Worm (Caenorhabditis elegans) whole organism, L4 larva: Measurements from ENCODE around the gene srh-222.

ENCODE experiments used
- F10B5.3 ChIP-seq: sonication (generic microtip); optimal IDR thresholded peaks from 2 replicates; lab custom pipeline; 2016; ENCODE audit warnings: mild to moderate bottlenecking, missing genetic modification characterization, missing compliant biosample characterization
- Y5F2A.4 ChIP-seq: fragments of 200-800 bp; sonication (Bioruptor generic); optimal IDR thresholded peaks from 2 replicates; lab custom pipeline; 2018; ENCODE audit warnings: mild to moderate bottlenecking, missing genetic modification characterization, missing compliant biosample characterization
- aha-1 ChIP-seq: fragments of 150-350 bp; peaks from one replicate; lab custom pipeline; 2014; ENCODE audit warnings: missing biosample characterization, missing genetic modification characterization
- ama-1 ChIP-seq: fragments of 150-350 bp; optimal IDR thresholded peaks from 2 replicates; lab custom pipeline; 2014; ENCODE audit warnings: inconsistent platforms, mixed read lengths
- ceh-28 ChIP-seq: fragments of 150-350 bp; optimal IDR thresholded peaks from 2 replicates; lab custom pipeline; 2014; ENCODE audit warnings: missing biosample characterization, missing genetic modification reagents, missing genetic modification characterization
- ceh-62 ChIP-seq: sonication (generic microtip); optimal IDR thresholded peaks from 2 replicates; lab custom pipeline; 2017; ENCODE audit warnings: missing biosample characterization, missing genetic modification characterization
- daf-16 ChIP-seq, 3 experiments: sonication (generic microtip); optimal IDR thresholded peaks; 2 replicates each; lab custom pipeline; 2016 to 2017; ENCODE audit warnings: missing genetic modification characterization in 3 of 3, missing genetic modification reagents in 3 of 3, mild to moderate bottlenecking in 2 of 3, missing compliant biosample characterization in 2 of 3, missing biosample characterization in 1 of 3, moderate library complexity in 1 of 3
- dmd-6 ChIP-seq: fragments of 200-800 bp; sonication (Bioruptor generic); IDR thresholded peaks from 2 replicates; pipeline ENCODE4 v1.3.6; 2022; ENCODE audit warnings: missing genetic modification reagents, missing genetic modification characterization, missing compliant biosample characterization
- dmd-8 ChIP-seq: fragments of 200-800 bp; sonication (Bioruptor generic); IDR thresholded peaks from 2 replicates; pipeline ENCODE4 v1.3.6; 2022; ENCODE audit warnings: missing genetic modification characterization, missing compliant biosample characterization
- dve-1 ChIP-seq: sonication (generic microtip); optimal IDR thresholded peaks from 2 replicates; lab custom pipeline; 2017; ENCODE audit warnings: antibody characterized with exemption, mild to moderate bottlenecking, missing genetic modification characterization, missing compliant biosample characterization; ENCODE audit not compliant: insufficient read depth
- egl-43 ChIP-seq: fragments of 200-800 bp; sonication (Bioruptor generic); IDR thresholded peaks from 2 replicates; pipeline ENCODE4 v1.3.6; 2022; ENCODE audit warnings: missing genetic modification reagents, missing genetic modification characterization, missing compliant biosample characterization
- fkh-10 ChIP-seq: fragments of 150-350 bp; optimal IDR thresholded peaks from 2 replicates; lab custom pipeline; 2014; ENCODE audit warnings: missing biosample characterization, missing genetic modification reagents, missing genetic modification characterization
- fos-1 ChIP-seq: fragments of 150-350 bp; optimal IDR thresholded peaks from 2 replicates; lab custom pipeline; 2014; ENCODE audit warnings: missing biosample characterization, missing genetic modification characterization
- hif-1 ChIP-seq, 2 experiments: sonication (generic microtip); optimal IDR thresholded peaks; 2 replicates each; lab custom pipeline; 2016 to 2017; ENCODE audit warnings: missing compliant biosample characterization in 2 of 2, missing genetic modification characterization in 2 of 2, missing genetic modification reagents in 2 of 2, missing genotype in 2 of 2, mild to moderate bottlenecking in 1 of 2
- hlh-30 ChIP-seq: sonication (generic microtip); optimal IDR thresholded peaks from 2 replicates; lab custom pipeline; 2017; ENCODE audit warnings: antibody characterized with exemption, mild to moderate bottlenecking, missing genetic modification characterization, missing compliant biosample characterization; ENCODE audit not compliant: insufficient read depth
- jun-1 ChIP-seq: fragments of 150-350 bp; optimal IDR thresholded peaks from 2 replicates; lab custom pipeline; 2014; ENCODE audit warnings: missing biosample characterization, missing genetic modification reagents, missing genetic modification characterization
- lim-7 ChIP-seq: fragments of 200-800 bp; sonication (Bioruptor generic); IDR thresholded peaks from 2 replicates; pipeline ENCODE4 v1.3.6; 2022; ENCODE audit warnings: missing genetic modification characterization, missing compliant biosample characterization
- nhr-11 ChIP-seq: fragments of 150-350 bp; optimal IDR thresholded peaks from 2 replicates; lab custom pipeline; 2014; ENCODE audit warnings: missing biosample characterization, missing genetic modification characterization
- nhr-111 ChIP-seq: fragments of 200-800 bp; sonication (Bioruptor generic); optimal IDR thresholded peaks from 2 replicates; lab custom pipeline; 2018; ENCODE audit warnings: mild to moderate bottlenecking, missing genetic modification characterization, missing compliant biosample characterization
- nhr-28 ChIP-seq: fragments of 150-350 bp; optimal IDR thresholded peaks from 2 replicates; lab custom pipeline; 2014; ENCODE audit warnings: missing biosample characterization, missing genetic modification characterization
- nhr-6 ChIP-seq: fragments of 150-350 bp; optimal IDR thresholded peaks from 2 replicates; lab custom pipeline; 2014; ENCODE audit warnings: missing biosample characterization, missing genetic modification characterization
- nhr-76 ChIP-seq: fragments of 150-350 bp; optimal IDR thresholded peaks from 2 replicates; lab custom pipeline; 2014; ENCODE audit warnings: missing biosample characterization, missing genetic modification characterization
- nhr-77 ChIP-seq: fragments of 150-350 bp; optimal IDR thresholded peaks from 2 replicates; lab custom pipeline; 2014; ENCODE audit warnings: missing biosample characterization, missing genetic modification characterization
- pha-4 ChIP-seq, 2 experiments: fragments of 150-350 bp in 1 of 2; fragments of 200-800 bp in 1 of 2; sonication (Bioruptor generic) in 1 of 2; IDR thresholded peaks in 1 of 2; optimal IDR thresholded peaks in 1 of 2; 2 replicates each; pipeline versions ENCODE4 v1.3.6 to Lab custom; 2014 to 2022; ENCODE audit warnings: missing genetic modification characterization in 2 of 2, missing genetic modification reagents in 2 of 2, missing biosample characterization in 1 of 2, missing compliant biosample characterization in 1 of 2
- pqm-1 ChIP-seq: sonication (generic microtip); optimal IDR thresholded peaks from 2 replicates; lab custom pipeline; 2017; ENCODE audit warnings: missing biosample characterization, missing genetic modification characterization
- saeg-2 ChIP-seq: fragments of 200-800 bp; sonication (Bioruptor generic); IDR thresholded peaks from 2 replicates; pipeline ENCODE4 v1.3.6; 2022; ENCODE audit warnings: missing genetic modification reagents, missing genetic modification characterization, missing compliant biosample characterization
- set-16 ChIP-seq: fragments of 200-800 bp; sonication (Bioruptor generic); IDR thresholded peaks from 2 replicates; pipeline ENCODE4 v1.3.6; 2022; ENCODE audit warnings: missing genetic modification reagents, missing genetic modification characterization, missing compliant biosample characterization
- tag-97 ChIP-seq: fragments of 200-800 bp; sonication (Bioruptor generic); IDR thresholded peaks from 2 replicates; pipeline ENCODE4 v1.3.6; 2022; ENCODE audit warnings: missing genetic modification characterization, missing compliant biosample characterization
- unc-130 ChIP-seq: sonication (generic microtip); optimal IDR thresholded peaks from 2 replicates; lab custom pipeline; 2016; ENCODE audit warnings: missing genetic modification reagents, missing genetic modification characterization, missing compliant biosample characterization
- unc-62 ChIP-seq, 3 experiments: fragments of 150-350 bp in 1 of 3; sonication (generic microtip); optimal IDR thresholded peaks in 2 of 3; peaks in 1 of 3; 1 replicate in 1 of 3; 2 replicates in 2 of 3; lab custom pipeline; 2014 to 2017; ENCODE audit warnings: missing biosample characterization in 3 of 3, missing genetic modification characterization in 3 of 3, missing genetic modification reagents in 3 of 3, missing genotype in 1 of 3

srh-222 gene

ce11 chrIV:3998517-3998916, 18.9 kb downstream of the srh-222 start, which contains the start of gene F47C12.8:
Gene F47C12.8, minus strand, starts transcription at chrIV:3998617.
- TF ChIP-seq nhr-11 (no peak), dmd-8 (GFP tag; lab: Robert Waterston, UW) (no peak), pha-4 (GFP tag; IDR thresholded peaks at IDR 0.05; lab: Robert Waterston, UW) (no peak), pha-4 (tag; optimal IDR thresholded peaks at IDR 0.05; lab: Kevin White, UChicago) (no peak)

ce11 chrIV:3999662-4000061, 20.0 kb downstream of the srh-222 start:
- TF ChIP-seq tag-97 (GFP tag; lab: Robert Waterston, UW) = no peak
- TF ChIP-seq nhr-76 = no peak
- no peak for TF ChIP-seq ceh-62 (tag; lab: Kevin White, UChicago)
- TF ChIP-seq set-16 = peak; percentile 51
- no peak for TF ChIP-seq ceh-28 (tag; lab: Kevin White, UChicago)
- TF ChIP-seq dve-1 = no peak
- TF ChIP-seq ama-1 (lab: Kevin White, UChicago) = no peak
- no peak for TF ChIP-seq hlh-30 (tag; lab: Kevin White, UChicago)

ce11 chrIV:4004221-4004620, 24.6 kb downstream of the srh-222 start:
- TF ChIP-seq set-16 (peak; percentile 65), fos-1 (tag; lab: Kevin White, UChicago) (no peak), dmd-8 (GFP tag; lab: Robert Waterston, UW) (no peak), aha-1 (tag; lab: Kevin White, UChicago) (peak; percentile 48), dmd-6 (GFP tag; lab: Robert Waterston, UW) (no peak)

ce11 chrIV:4005166-4005565, 25.5 kb downstream of the srh-222 start:
- TF ChIP-seq fkh-10 (GFP tag; lab: Kevin White, UChicago) = peak; percentile 60
- TF ChIP-seq nhr-6 (tag; lab: Kevin White, UChicago) = no peak

- TF ChIP-seq hif-1 (tag; optimal IDR thresholded peaks at IDR 0.05; lab: Kevin White, UChicago) (peak in 1 of 2 experiments; percentile 40), set-16 (peak; percentile 43; the same call in 1 of the 2 replicates), unc-62 (GFP tag; optimal IDR thresholded peaks at IDR 0.05 in 1 of 2; lab: Kevin White, UChicago) (peak in 1 of 2 experiments; percentile 60), unc-62 (tag; optimal IDR thresholded peaks at IDR 0.05; lab: Kevin White, UChicago) (no peak), pqm-1 (no peak), jun-1 (tag; lab: Kevin White, UChicago) (no peak), saeg-2 (GFP tag; lab: Robert Waterston, UW) (no peak), nhr-111 (GFP tag; lab: Kevin White, UChicago) (no peak), lim-7 (no peak), unc-130 (GFP tag; lab: Kevin White, UChicago) (no peak), egl-43 (GFP tag; lab: Robert Waterston, UW) (0 out of 2 replicates have a peak, but pooled peaks have one; percentile 35), ceh-28 (tag; lab: Kevin White, UChicago) (no peak), aha-1 (tag; lab: Kevin White, UChicago) (peak; percentile 6)
Measured at ce11 chrIV:4007697-4008096, 28.1 kb downstream of the srh-222 start, which contains the start of gene W02C12.2. Gene W02C12.2, minus strand, starts transcription at chrIV:4007973.

DNA sequence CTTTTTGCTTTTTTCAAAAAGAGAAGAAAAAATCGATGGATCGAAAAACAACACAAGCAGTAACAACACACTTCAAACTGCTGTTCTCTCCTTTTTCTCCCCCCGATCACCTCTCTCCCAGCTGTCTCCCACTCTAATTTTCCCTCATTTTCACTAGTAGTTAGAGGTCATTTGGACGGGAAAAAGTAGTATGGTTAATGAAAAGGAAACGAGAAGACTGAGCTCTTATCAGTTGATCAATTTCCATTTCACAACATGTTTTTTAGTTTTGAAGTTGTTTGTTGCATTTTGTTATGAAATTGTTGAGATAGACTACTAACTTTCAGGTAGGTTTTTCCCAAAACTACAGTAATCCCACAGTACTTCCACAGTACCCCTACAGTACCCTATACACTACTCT, 28.8 kb downstream of the srh-222 start:
- peak; percentile 0 for TF ChIP-seq pqm-1
- peak in 1 of 2 experiments; percentile 73 for TF ChIP-seq unc-62 (GFP tag; optimal IDR thresholded peaks at IDR 0.05 in 1 of 2; lab: Kevin White, UChicago)
- TF ChIP-seq unc-62 (tag; optimal IDR thresholded peaks at IDR 0.05; lab: Kevin White, UChicago) = no peak
- TF ChIP-seq daf-16 (GFP tag; optimal IDR thresholded peaks at IDR 0.05; lab: Kevin White, UChicago) = no peak
- peak; percentile 63 for TF ChIP-seq daf-16 (tag; optimal IDR thresholded peaks at IDR 0.05; lab: Kevin White, UChicago)
- no peak for TF ChIP-seq Y5F2A.4 (GFP tag; lab: Kevin White, UChicago)
- TF ChIP-seq nhr-77 (tag; lab: Kevin White, UChicago) = peak; percentile 15
- no peak for TF ChIP-seq F10B5.3
- TF ChIP-seq nhr-28 = peak; percentile 65
